Worm (Caenorhabditis elegans) whole organism, L3 larva: ENCODE results near the gene B0361.14.

Experiments used
- ZK546.5 ChIP-seq: sonication (generic microtip); optimal IDR thresholded peaks from 2 replicates; lab custom pipeline; 2017; ENCODE audit warnings: missing biosample characterization, missing genetic modification characterization
- ceh-82 ChIP-seq: fragments of 150-350 bp; optimal IDR thresholded peaks from 2 replicates; lab custom pipeline; 2014; ENCODE audit warnings: missing biosample characterization, missing genetic modification characterization
- lin-39 ChIP-seq: fragments of 150-350 bp; optimal IDR thresholded peaks from 2 replicates; lab custom pipeline; 2018; ENCODE audit warnings: missing biosample characterization, missing genetic modification reagents, missing genetic modification characterization
- nhr-76 ChIP-seq: fragments of 150-350 bp; sonication (generic microtip); optimal IDR thresholded peaks from 5 replicates; lab custom pipeline; 2014; ENCODE audit warnings: missing biosample characterization, missing genetic modification characterization
- snpc-4 ChIP-seq: fragments of 150-350 bp; optimal IDR thresholded peaks from 2 replicates; lab custom pipeline; 2014; ENCODE audit warnings: missing biosample characterization, missing genetic modification characterization
- unc-62 ChIP-seq: fragments of 150-350 bp; sonication (generic microtip); optimal IDR thresholded peaks from 4 replicates; lab custom pipeline; 2014; ENCODE audit warnings: missing biosample characterization, missing genetic modification reagents, missing genetic modification characterization
- ztf-11 ChIP-seq: fragments of 150-350 bp; optimal IDR thresholded peaks from 2 replicates; lab custom pipeline; 2014; ENCODE audit warnings: missing biosample characterization, missing genetic modification characterization

DNA sequence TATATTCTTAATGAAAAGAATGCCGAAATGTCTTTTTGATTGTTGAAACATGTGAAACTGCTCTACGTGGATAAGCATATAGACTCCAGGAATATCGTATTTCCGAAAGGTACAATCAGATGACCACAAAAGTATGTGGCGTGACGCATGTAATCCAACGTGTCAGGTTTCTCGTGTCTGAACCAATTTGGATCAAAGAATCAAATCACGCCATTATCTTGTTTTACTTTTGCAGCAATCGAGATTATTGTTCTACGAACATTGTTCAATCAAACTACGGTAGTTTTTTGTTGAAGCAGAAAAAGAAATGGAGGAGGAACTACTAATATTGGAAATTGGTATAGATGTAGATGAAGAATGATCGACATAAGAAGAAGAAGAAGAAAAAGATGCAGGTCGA lies 25.6 kb downstream of the B0361.14 start:
- no peak for TF ChIP-seq ceh-82
- TF ChIP-seq lin-39 (tag; lab: Kevin White, UChicago), result no peak
- TF ChIP-seq snpc-4 (tag; lab: Kevin White, UChicago), result no peak
- TF ChIP-seq unc-62 (GFP tag; lab: Kevin White, UChicago), result no peak
- TF ChIP-seq nhr-76 (tag; lab: Kevin White, UChicago), result no peak
- no peak for TF ChIP-seq ztf-11 (tag; lab: Kevin White, UChicago)
- TF ChIP-seq ZK546.5 (tag; lab: Kevin White, UChicago), result no peak
